Worm (Caenorhabditis elegans) whole organism, young adult: ENCODE data around the gene ZK105.3.

Experiments used
- B0019.2 ChIP-seq: fragments of 200-800 bp; sonication (Bioruptor generic); conservative IDR thresholded peaks from 2 replicates; pipeline ENCODE4 v1.3.6; 2022; ENCODE audit warnings: missing genetic modification reagents, missing genetic modification characterization, missing compliant biosample characterization
- C17E4.6 ChIP-seq: fragments of 200-800 bp; sonication (Bioruptor generic); IDR thresholded peaks from 2 replicates; pipeline ENCODE4 v1.3.6; 2022; ENCODE audit warnings: missing genetic modification reagents, missing genetic modification characterization, missing compliant biosample characterization
- F10E7.11 ChIP-seq: sonication (generic microtip); optimal IDR thresholded peaks from 2 replicates; lab custom pipeline; 2017; ENCODE audit warnings: mild to moderate bottlenecking, missing genetic modification characterization, moderate library complexity, missing compliant biosample characterization
- F49E8.2 ChIP-seq: sonication (generic microtip); optimal IDR thresholded peaks from 3 replicates; lab custom pipeline; 2017; ENCODE audit warnings: missing genetic modification characterization, mild to moderate bottlenecking, missing compliant biosample characterization, antibody characterized with exemption, moderate library complexity; ENCODE audit not compliant: insufficient read depth
- F52B5.7 ChIP-seq: sonication (generic microtip); optimal IDR thresholded peaks from 2 replicates; lab custom pipeline; 2016; ENCODE audit warnings: mild to moderate bottlenecking, missing genetic modification characterization, missing compliant biosample characterization
- F55B11.4 ChIP-seq: sonication (generic microtip); optimal IDR thresholded peaks from 2 replicates; lab custom pipeline; 2016; ENCODE audit warnings: missing compliant biosample characterization, missing genetic modification characterization, borderline replicate concordance; ENCODE audit not compliant: insufficient read depth
- F57C9.4 ChIP-seq: sonication (generic microtip); optimal IDR thresholded peaks from 2 replicates; lab custom pipeline; 2017; ENCODE audit warnings: mild to moderate bottlenecking, missing genetic modification characterization, missing compliant biosample characterization
- K11D2.4 ChIP-seq: fragments of 200-800 bp; sonication (Bioruptor generic); IDR thresholded peaks from 2 replicates; pipeline ENCODE4 v1.3.6; 2022; ENCODE audit warnings: missing genetic modification reagents, missing genetic modification characterization, missing compliant biosample characterization
- T26A5.8 ChIP-seq: sonication (generic microtip); optimal IDR thresholded peaks from 2 replicates; lab custom pipeline; 2016; ENCODE audit warnings: missing genetic modification characterization, missing compliant biosample characterization
- Y95B8A.8 ChIP-seq: fragments of 200-800 bp; sonication (Bioruptor generic); IDR thresholded peaks from 2 replicates; pipeline ENCODE4 v1.3.6; 2022; ENCODE audit warnings: missing genetic modification reagents, missing genetic modification characterization, missing compliant biosample characterization
- akir-1 ChIP-seq: fragments of 200-800 bp; sonication (Bioruptor generic); optimal IDR thresholded peaks from 2 replicates; lab custom pipeline; 2018; ENCODE audit warnings: mild to moderate bottlenecking, missing genetic modification characterization, moderate library complexity, missing compliant biosample characterization
- ama-1 ChIP-seq, 3 experiments: fragments of 150-350 bp in 1 of 3; sonication (generic microtip) in 2 of 3; optimal IDR thresholded peaks; 2 replicates each; lab custom pipeline; 2014 to 2018; ENCODE audit warnings: missing biosample characterization in 2 of 3, missing genetic modification characterization in 2 of 3, missing genetic modification reagents in 2 of 3
- aptf-2 ChIP-seq: fragments of 200-800 bp; sonication (Bioruptor generic); conservative IDR thresholded peaks from 2 replicates; pipeline ENCODE4 v1.3.6; 2022; ENCODE audit warnings: missing genetic modification reagents, missing genetic modification characterization, missing compliant biosample characterization
- atf-7 ChIP-seq: sonication (generic microtip); optimal IDR thresholded peaks from 2 replicates; lab custom pipeline; 2017; ENCODE audit warnings: mild to moderate bottlenecking, missing genetic modification characterization, missing compliant biosample characterization
- attf-5 ChIP-seq: fragments of 200-800 bp; sonication (Bioruptor generic); optimal IDR thresholded peaks from 2 replicates; lab custom pipeline; 2018; ENCODE audit warnings: mild to moderate bottlenecking, missing genetic modification characterization, missing compliant biosample characterization
- attf-6 ChIP-seq: fragments of 200-800 bp; sonication (Bioruptor generic); IDR thresholded peaks from 2 replicates; pipeline ENCODE4 v1.3.6; 2022; ENCODE audit warnings: missing genetic modification reagents, missing genetic modification characterization, missing compliant biosample characterization
- bed-1 ChIP-seq: fragments of 200-800 bp; sonication (Bioruptor generic); IDR thresholded peaks from 2 replicates; pipeline ENCODE4 v1.3.6; 2022; ENCODE audit warnings: missing genetic modification reagents, missing genetic modification characterization, missing compliant biosample characterization
- ceh-40 ChIP-seq: fragments of 200-800 bp; sonication (Bioruptor generic); IDR thresholded peaks from 2 replicates; pipeline ENCODE4 v1.3.6; 2022; ENCODE audit warnings: missing genetic modification characterization, missing compliant biosample characterization
- chd-7 ChIP-seq: sonication (generic microtip); optimal IDR thresholded peaks from 2 replicates; lab custom pipeline; 2016; ENCODE audit warnings: mild to moderate bottlenecking, missing genetic modification characterization, moderate library complexity, missing compliant biosample characterization
- die-1 ChIP-seq: sonication (generic microtip); optimal IDR thresholded peaks from 2 replicates; lab custom pipeline; 2016; ENCODE audit warnings: missing genotype, mild to moderate bottlenecking, missing genetic modification characterization, missing compliant biosample characterization
- egl-44 ChIP-seq: fragments of 200-800 bp; sonication (Bioruptor generic); IDR thresholded peaks from 2 replicates; pipeline ENCODE4 v1.3.6; 2022; ENCODE audit warnings: missing genetic modification reagents, missing genetic modification characterization, missing compliant biosample characterization
- ets-4 ChIP-seq: fragments of 200-800 bp; sonication (Bioruptor generic); optimal IDR thresholded peaks from 2 replicates; lab custom pipeline; 2018; ENCODE audit warnings: mild to moderate bottlenecking, missing genetic modification characterization, missing compliant biosample characterization
- hlh-12 ChIP-seq: sonication (generic microtip); optimal IDR thresholded peaks from 2 replicates; lab custom pipeline; 2016; ENCODE audit warnings: missing genetic modification characterization, missing compliant biosample characterization
- hmg-20 ChIP-seq: fragments of 200-800 bp; sonication (Bioruptor generic); IDR thresholded peaks from 2 replicates; pipeline ENCODE4 v1.3.6; 2022; ENCODE audit warnings: missing genetic modification reagents, missing genetic modification characterization, missing compliant biosample characterization
- let-526 ChIP-seq: fragments of 200-800 bp; sonication (Bioruptor generic); IDR thresholded peaks from 2 replicates; pipeline ENCODE4 v1.3.6; 2022; ENCODE audit warnings: missing genetic modification reagents, missing genetic modification characterization, missing compliant biosample characterization
- let-607 ChIP-seq, 2 experiments: fragments of 200-800 bp in 1 of 2; sonication (Bioruptor generic) in 1 of 2; sonication (generic microtip) in 1 of 2; optimal IDR thresholded peaks; 2 replicates each; lab custom pipeline; 2016 to 2018; ENCODE audit warnings: mild to moderate bottlenecking in 2 of 2, missing compliant biosample characterization in 2 of 2, missing genetic modification characterization in 2 of 2, moderate library complexity in 2 of 2, missing genotype in 1 of 2
- lsy-27 ChIP-seq: sonication (generic microtip); optimal IDR thresholded peaks from 2 replicates; lab custom pipeline; 2017; ENCODE audit warnings: missing genetic modification characterization, mild to moderate bottlenecking, missing compliant biosample characterization, antibody characterized with exemption, missing genotype, borderline replicate concordance; ENCODE audit not compliant: insufficient read depth
- madf-6 ChIP-seq: fragments of 200-800 bp; sonication (Bioruptor generic); IDR thresholded peaks from 2 replicates; pipeline ENCODE4 v1.3.6; 2022; ENCODE audit warnings: missing genetic modification reagents, missing genetic modification characterization, missing compliant biosample characterization
- mel-28 ChIP-seq: sonication (generic microtip); optimal IDR thresholded peaks from 2 replicates; lab custom pipeline; 2016; ENCODE audit warnings: borderline replicate concordance, mild to moderate bottlenecking, missing genetic modification characterization, missing compliant biosample characterization
- mes-4 ChIP-seq: sonication (generic microtip); optimal IDR thresholded peaks from 2 replicates; lab custom pipeline; 2016; ENCODE audit warnings: missing genotype, missing genetic modification characterization, missing compliant biosample characterization
- mxl-1 ChIP-seq: sonication (generic microtip); optimal IDR thresholded peaks from 2 replicates; lab custom pipeline; 2016; ENCODE audit warnings: missing genetic modification characterization, missing compliant biosample characterization
- pha-4 ChIP-seq: fragments of 150-350 bp; sonication (generic microtip); optimal IDR thresholded peaks from 2 replicates; lab custom pipeline; 2014; ENCODE audit warnings: missing biosample characterization, missing genetic modification reagents, missing genetic modification characterization
- sea-2 ChIP-seq: fragments of 200-800 bp; sonication (Bioruptor generic); IDR thresholded peaks from 2 replicates; pipeline ENCODE4 v1.3.6; 2022; ENCODE audit warnings: missing genetic modification characterization, missing compliant biosample characterization
- snpc-1.1 ChIP-seq: sonication (generic microtip); optimal IDR thresholded peaks from 2 replicates; lab custom pipeline; 2017; ENCODE audit warnings: missing genetic modification characterization, mild to moderate bottlenecking, missing compliant biosample characterization, antibody characterized with exemption, moderate library complexity, missing genotype, missing genetic modification reagents; ENCODE audit not compliant: insufficient read depth
- snpc-1.3 ChIP-seq: sonication (generic microtip); optimal IDR thresholded peaks from 2 replicates; lab custom pipeline; 2017; ENCODE audit warnings: missing genetic modification characterization, mild to moderate bottlenecking, missing compliant biosample characterization, antibody characterized with exemption, moderate library complexity, missing genotype, missing genetic modification reagents; ENCODE audit not compliant: insufficient read depth
- snpc-3.4 ChIP-seq: sonication (generic microtip); optimal IDR thresholded peaks from 2 replicates; lab custom pipeline; 2017; ENCODE audit warnings: missing genetic modification characterization, mild to moderate bottlenecking, missing compliant biosample characterization, antibody characterized with exemption, moderate library complexity, missing genotype, missing genetic modification reagents
- zfh-2 ChIP-seq: fragments of 200-800 bp; sonication (Bioruptor generic); conservative IDR thresholded peaks from 2 replicates; pipeline ENCODE4 v1.3.6; 2022; ENCODE audit warnings: missing genetic modification reagents, missing genetic modification characterization, missing compliant biosample characterization
- zim-3 ChIP-seq: sonication (generic microtip); optimal IDR thresholded peaks from 2 replicates; lab custom pipeline; 2017; ENCODE audit warnings: mild to moderate bottlenecking, missing genetic modification characterization, moderate library complexity, missing compliant biosample characterization
- ztf-18 ChIP-seq: sonication (generic microtip); optimal IDR thresholded peaks from 2 replicates; lab custom pipeline; 2016; ENCODE audit warnings: missing genotype, mild to moderate bottlenecking, missing genetic modification characterization, missing compliant biosample characterization
- ztf-26 ChIP-seq: sonication (generic microtip); optimal IDR thresholded peaks from 2 replicates; lab custom pipeline; 2017; ENCODE audit warnings: missing genetic modification characterization, missing compliant biosample characterization
- ztf-3 ChIP-seq: fragments of 200-800 bp; sonication (Bioruptor generic); optimal IDR thresholded peaks from 2 replicates; lab custom pipeline; 2018; ENCODE audit warnings: mild to moderate bottlenecking, missing genetic modification characterization, missing compliant biosample characterization
- ztf-6 ChIP-seq: fragments of 200-800 bp; sonication (Bioruptor generic); IDR thresholded peaks from 2 replicates; pipeline ENCODE4 v1.3.6; 2022; ENCODE audit warnings: missing genetic modification reagents, missing genetic modification characterization, missing compliant biosample characterization

The ZK105.3 gene

ce11 chrV:7713691-7714090 is 16.7 kb downstream of the ZK105.3 start, which contains the start of gene ZK105.1:
ZK105.1 (plus strand) TSS chrV:7713991.
- no peak for TF ChIP-seq hlh-12 (tag; lab: Kevin White, UChicago)
- TF ChIP-seq attf-6 (GFP tag; lab: Robert Waterston, UW): no peak

ce11 chrV:7716034-7716433 is 19.1 kb downstream of the ZK105.3 start, which contains the start of gene ZK105.12:
ZK105.12 (minus strand) TSS chrV:7716134.
- TF ChIP-seq mes-4 (tag; lab: Kevin White, UChicago) (no peak), T26A5.8 (tag; lab: Kevin White, UChicago) (no peak), ets-4 (GFP tag; lab: Kevin White, UChicago) (no peak), lsy-27 (tag; lab: Kevin White, UChicago) (no peak), ceh-40 (GFP tag; lab: Robert Waterston, UW) (no peak), ztf-3 (GFP tag; lab: Kevin White, UChicago) (no peak), Y95B8A.8 (no peak)

- TF ChIP-seq ztf-6 (no peak), hlh-12 (tag; lab: Kevin White, UChicago) (no peak), madf-6 (no peak), snpc-1.3 (tag; lab: Kevin White, UChicago) (no peak), chd-7 (tag; lab: Kevin White, UChicago) (no peak), ztf-26 (tag; lab: Kevin White, UChicago) (no peak), F57C9.4 (tag; lab: Kevin White, UChicago) (no peak), K11D2.4 (GFP tag; lab: Robert Waterston, UW) (no peak), sea-2 (no peak), atf-7 (tag; lab: Kevin White, UChicago) (no peak), mel-28 (no peak), ama-1 (optimal IDR thresholded peaks at IDR 0.05; lab: Kevin White, UChicago) (no peak), ama-1 (GFP tag; optimal IDR thresholded peaks at IDR 0.05; lab: Kevin White, UChicago) (no peak), let-607 (tag; optimal IDR thresholded peaks at IDR 0.05; lab: Kevin White, UChicago) (no peak), akir-1 (GFP tag; lab: Kevin White, UChicago) (no peak), lsy-27 (tag; lab: Kevin White, UChicago) (no peak), ztf-18 (tag; lab: Kevin White, UChicago) (no peak), snpc-3.4 (tag; lab: Kevin White, UChicago) (no peak), zim-3 (no peak)
These were observed 20.7 kb downstream of the ZK105.3 start, which contains the start of gene ZK105.5 for ce11 chrV:7717629-7718028. ZK105.5 (minus strand) TSS chrV:7717729.

- no peak for TF ChIP-seq zfh-2 (GFP tag; lab: Robert Waterston, UW)
- TF ChIP-seq B0019.2 (GFP tag; lab: Robert Waterston, UW): no peak
- no peak for TF ChIP-seq mxl-1 (tag; lab: Kevin White, UChicago)
- no peak for TF ChIP-seq F10E7.11
- TF ChIP-seq pha-4 (tag; lab: Kevin White, UChicago): no peak
- no peak for TF ChIP-seq attf-5 (GFP tag; lab: Kevin White, UChicago)
- no peak for TF ChIP-seq snpc-1.1 (tag; lab: Kevin White, UChicago)
- TF ChIP-seq C17E4.6 (GFP tag; lab: Robert Waterston, UW): no peak
- no peak for TF ChIP-seq egl-44
- TF ChIP-seq hmg-20 (GFP tag; lab: Robert Waterston, UW): no peak
- TF ChIP-seq F52B5.7 (tag; lab: Kevin White, UChicago): no peak
- no peak for TF ChIP-seq F49E8.2 (tag; lab: Kevin White, UChicago)
- TF ChIP-seq let-526 (GFP tag; lab: Robert Waterston, UW): no peak
- TF ChIP-seq mes-4 (tag; lab: Kevin White, UChicago): no peak
- TF ChIP-seq madf-6: no peak
- TF ChIP-seq bed-1 (GFP tag; lab: Robert Waterston, UW): no peak
- TF ChIP-seq F55B11.4: no peak
- no peak for TF ChIP-seq die-1 (tag; lab: Kevin White, UChicago)
- TF ChIP-seq aptf-2 (GFP tag; lab: Robert Waterston, UW): no peak
- TF ChIP-seq, all 124 proteins: peak for 0
These were observed 25.0 kb downstream of the ZK105.3 start, which contains the start of gene ZK105.14 for ce11 chrV:7721945-7722344. ZK105.14 (minus strand) TSS chrV:7722045.
